Worm (Caenorhabditis elegans) whole organism, young adult: ENCODE data around the gene acs-22.
A peak's percentile ranks its signal among the peaks of the same experiment; 100 is the strongest.

Experiments used
- B0261.1 ChIP-seq: sonication (generic microtip); optimal IDR thresholded peaks from 2 replicates; lab custom pipeline; 2016; ENCODE audit warnings: mild to moderate bottlenecking, missing genetic modification characterization, moderate library complexity, missing compliant biosample characterization
- D2030.7 ChIP-seq: fragments of 200-800 bp; sonication (Bioruptor generic); IDR thresholded peaks from 2 replicates; pipeline ENCODE4 v1.3.6; 2022; ENCODE audit warnings: missing genetic modification reagents, missing genetic modification characterization, missing compliant biosample characterization
- F23B12.7 ChIP-seq: sonication (generic microtip); optimal IDR thresholded peaks from 2 replicates; lab custom pipeline; 2017; ENCODE audit warnings: missing genetic modification characterization, mild to moderate bottlenecking, missing compliant biosample characterization, antibody characterized with exemption, moderate library complexity; ENCODE audit not compliant: insufficient read depth
- F39B2.1 ChIP-seq: fragments of 200-800 bp; sonication (Bioruptor generic); IDR thresholded peaks from 2 replicates; pipeline ENCODE4 v1.3.6; 2022; ENCODE audit warnings: missing genetic modification reagents, missing genetic modification characterization, missing compliant biosample characterization
- F49E8.2 ChIP-seq: sonication (generic microtip); optimal IDR thresholded peaks from 3 replicates; lab custom pipeline; 2017; ENCODE audit warnings: missing genetic modification characterization, mild to moderate bottlenecking, missing compliant biosample characterization, antibody characterized with exemption, moderate library complexity; ENCODE audit not compliant: insufficient read depth
- F57C9.4 ChIP-seq: sonication (generic microtip); optimal IDR thresholded peaks from 2 replicates; lab custom pipeline; 2017; ENCODE audit warnings: mild to moderate bottlenecking, missing genetic modification characterization, missing compliant biosample characterization
- K11D2.4 ChIP-seq: fragments of 200-800 bp; sonication (Bioruptor generic); IDR thresholded peaks from 2 replicates; pipeline ENCODE4 v1.3.6; 2022; ENCODE audit warnings: missing genetic modification reagents, missing genetic modification characterization, missing compliant biosample characterization
- T07F8.4 ChIP-seq: sonication (generic microtip); optimal IDR thresholded peaks from 2 replicates; lab custom pipeline; 2016; ENCODE audit warnings: mild to moderate bottlenecking, missing genetic modification characterization, moderate library complexity, missing compliant biosample characterization
- T26A5.8 ChIP-seq: sonication (generic microtip); optimal IDR thresholded peaks from 2 replicates; lab custom pipeline; 2016; ENCODE audit warnings: missing genetic modification characterization, missing compliant biosample characterization
- Y53G8AR.9 ChIP-seq: fragments of 200-800 bp; sonication (Bioruptor generic); conservative IDR thresholded peaks from 2 replicates; pipeline ENCODE4 v1.3.6; 2022; ENCODE audit warnings: missing genetic modification reagents, missing genetic modification characterization, missing compliant biosample characterization
- Y56A3A.18 ChIP-seq: fragments of 200-800 bp; sonication (Bioruptor generic); IDR thresholded peaks from 2 replicates; pipeline ENCODE4 v1.3.6; 2022; ENCODE audit warnings: missing genetic modification reagents, missing genetic modification characterization, missing compliant biosample characterization
- akir-1 ChIP-seq: fragments of 200-800 bp; sonication (Bioruptor generic); optimal IDR thresholded peaks from 2 replicates; lab custom pipeline; 2018; ENCODE audit warnings: mild to moderate bottlenecking, missing genetic modification characterization, moderate library complexity, missing compliant biosample characterization
- aptf-2 ChIP-seq: fragments of 200-800 bp; sonication (Bioruptor generic); conservative IDR thresholded peaks from 2 replicates; pipeline ENCODE4 v1.3.6; 2022; ENCODE audit warnings: missing genetic modification reagents, missing genetic modification characterization, missing compliant biosample characterization
- athp-1 ChIP-seq: sonication (generic microtip); optimal IDR thresholded peaks from 2 replicates; lab custom pipeline; 2017; ENCODE audit warnings: mild to moderate bottlenecking, missing genetic modification characterization, missing compliant biosample characterization
- attf-3 ChIP-seq: fragments of 200-800 bp; sonication (Bioruptor generic); conservative IDR thresholded peaks from 2 replicates; pipeline ENCODE4 v1.3.6; 2022; ENCODE audit warnings: missing genetic modification reagents, missing genetic modification characterization, missing compliant biosample characterization
- attf-6 ChIP-seq: fragments of 200-800 bp; sonication (Bioruptor generic); IDR thresholded peaks from 2 replicates; pipeline ENCODE4 v1.3.6; 2022; ENCODE audit warnings: missing genetic modification reagents, missing genetic modification characterization, missing compliant biosample characterization
- bed-1 ChIP-seq: fragments of 200-800 bp; sonication (Bioruptor generic); IDR thresholded peaks from 2 replicates; pipeline ENCODE4 v1.3.6; 2022; ENCODE audit warnings: missing genetic modification reagents, missing genetic modification characterization, missing compliant biosample characterization
- cebp-1 ChIP-seq, 2 experiments: fragments of 200-800 bp in 1 of 2; sonication (Bioruptor generic) in 1 of 2; sonication (generic microtip) in 1 of 2; IDR thresholded peaks in 1 of 2; optimal IDR thresholded peaks in 1 of 2; 2 replicates each; pipeline versions ENCODE4 v1.3.6 to Lab custom; 2017 to 2022; ENCODE audit warnings: missing compliant biosample characterization in 2 of 2, missing genetic modification characterization in 2 of 2, mild to moderate bottlenecking in 1 of 2, missing genetic modification reagents in 1 of 2, moderate library complexity in 1 of 2
- cebp-2 ChIP-seq: fragments of 200-800 bp; sonication (Bioruptor generic); IDR thresholded peaks from 2 replicates; pipeline ENCODE4 v1.3.6; 2022; ENCODE audit warnings: missing genetic modification characterization, missing compliant biosample characterization
- ceh-100 ChIP-seq: fragments of 200-800 bp; sonication (Bioruptor generic); IDR thresholded peaks from 2 replicates; pipeline ENCODE4 v1.3.6; 2022; ENCODE audit warnings: missing genetic modification reagents, missing genetic modification characterization, missing compliant biosample characterization
- egrh-3 ChIP-seq: fragments of 200-800 bp; sonication (Bioruptor generic); IDR thresholded peaks from 2 replicates; pipeline ENCODE4 v1.3.6; 2022; ENCODE audit warnings: missing genetic modification reagents, missing genetic modification characterization, missing compliant biosample characterization
- fkh-3 ChIP-seq: sonication (generic microtip); optimal IDR thresholded peaks from 2 replicates; lab custom pipeline; 2016; ENCODE audit warnings: mild to moderate bottlenecking, missing genetic modification characterization, missing compliant biosample characterization
- gei-17 ChIP-seq: fragments of 200-800 bp; sonication (Bioruptor generic); optimal IDR thresholded peaks from 2 replicates; lab custom pipeline; 2018; ENCODE audit warnings: mild to moderate bottlenecking, missing genetic modification characterization, missing compliant biosample characterization
- him-1 ChIP-seq: sonication (generic microtip); optimal IDR thresholded peaks from 2 replicates; lab custom pipeline; 2016; ENCODE audit warnings: missing genotype, missing genetic modification reagents, missing genetic modification characterization, missing compliant biosample characterization
- hlh-26 ChIP-seq: fragments of 200-800 bp; sonication (Bioruptor generic); conservative IDR thresholded peaks from 2 replicates; pipeline ENCODE4 v1.3.6; 2022; ENCODE audit warnings: missing genetic modification reagents, missing genetic modification characterization, missing compliant biosample characterization
- hmg-1.2 ChIP-seq: fragments of 200-800 bp; sonication (Bioruptor generic); IDR thresholded peaks from 2 replicates; pipeline ENCODE4 v1.3.6; 2022; ENCODE audit warnings: missing genetic modification reagents, missing genetic modification characterization, missing compliant biosample characterization
- hrde-1 ChIP-seq: sonication (generic microtip); optimal IDR thresholded peaks from 2 replicates; lab custom pipeline; 2016; ENCODE audit warnings: missing genetic modification characterization, mild to moderate bottlenecking, missing compliant biosample characterization, moderate library complexity, missing genotype, missing genetic modification reagents, borderline replicate concordance
- hsf-1 ChIP-seq: fragments of 200-800 bp; sonication (Bioruptor generic); IDR thresholded peaks from 2 replicates; pipeline ENCODE4 v1.3.6; 2022; ENCODE audit warnings: missing genetic modification reagents, missing genetic modification characterization, missing compliant biosample characterization
- lag-1 ChIP-seq: fragments of 200-800 bp; sonication (Bioruptor generic); IDR thresholded peaks from 2 replicates; pipeline ENCODE4 v1.3.6; 2022; ENCODE audit warnings: missing genetic modification reagents, missing genetic modification characterization, missing compliant biosample characterization
- lin-54 ChIP-seq: fragments of 200-800 bp; sonication (Bioruptor generic); optimal IDR thresholded peaks from 2 replicates; lab custom pipeline; 2018; ENCODE audit warnings: mild to moderate bottlenecking, missing genetic modification characterization, missing compliant biosample characterization
- madf-3 ChIP-seq: fragments of 200-800 bp; sonication (Bioruptor generic); IDR thresholded peaks from 2 replicates; pipeline ENCODE4 v1.3.6; 2022; ENCODE audit warnings: missing genetic modification reagents, missing genetic modification characterization, missing compliant biosample characterization
- madf-8 ChIP-seq: fragments of 200-800 bp; sonication (Bioruptor generic); conservative IDR thresholded peaks from 2 replicates; pipeline ENCODE4 v1.3.6; 2022; ENCODE audit warnings: missing genetic modification reagents, missing genetic modification characterization, missing compliant biosample characterization
- mes-4 ChIP-seq: sonication (generic microtip); optimal IDR thresholded peaks from 2 replicates; lab custom pipeline; 2016; ENCODE audit warnings: missing genotype, missing genetic modification characterization, missing compliant biosample characterization
- nhr-27 ChIP-seq: fragments of 200-800 bp; sonication (Bioruptor generic); optimal IDR thresholded peaks from 2 replicates; lab custom pipeline; 2018; ENCODE audit warnings: mild to moderate bottlenecking, missing genetic modification characterization, moderate library complexity, missing compliant biosample characterization
- repo-1 ChIP-seq: sonication (generic microtip); optimal IDR thresholded peaks from 2 replicates; lab custom pipeline; 2017; ENCODE audit warnings: mild to moderate bottlenecking, missing genetic modification characterization, missing compliant biosample characterization
- rpc-1 ChIP-seq, 2 experiments: fragments of 150-350 bp in 1 of 2; sonication (generic microtip) in 1 of 2; optimal IDR thresholded peaks; 2 replicates each; lab custom pipeline; 2014 to 2018; ENCODE audit warnings: missing biosample characterization in 1 of 2, missing genetic modification characterization in 1 of 2, missing genetic modification reagents in 1 of 2, missing genotype in 1 of 2
- snpc-1.1 ChIP-seq: sonication (generic microtip); optimal IDR thresholded peaks from 2 replicates; lab custom pipeline; 2017; ENCODE audit warnings: missing genetic modification characterization, mild to moderate bottlenecking, missing compliant biosample characterization, antibody characterized with exemption, moderate library complexity, missing genotype, missing genetic modification reagents; ENCODE audit not compliant: insufficient read depth
- snpc-3.4 ChIP-seq: sonication (generic microtip); optimal IDR thresholded peaks from 2 replicates; lab custom pipeline; 2017; ENCODE audit warnings: missing genetic modification characterization, mild to moderate bottlenecking, missing compliant biosample characterization, antibody characterized with exemption, moderate library complexity, missing genotype, missing genetic modification reagents
- snpc-4 ChIP-seq, 5 experiments: fragments of 150-350 bp in 1 of 5; sonication (generic microtip) in 4 of 5; optimal IDR thresholded peaks; 2 replicates each; lab custom pipeline; 2014 to 2018; ENCODE audit warnings: missing genetic modification characterization in 5 of 5, missing biosample characterization in 3 of 5, antibody characterized with exemption in 2 of 5, mild to moderate bottlenecking in 2 of 5, missing compliant biosample characterization in 2 of 5, missing genotype in 2 of 5, moderate library complexity in 2 of 5, missing genetic modification reagents in 1 of 5
- somi-1 ChIP-seq: fragments of 200-800 bp; sonication (Bioruptor generic); optimal IDR thresholded peaks from 2 replicates; lab custom pipeline; 2018; ENCODE audit warnings: mild to moderate bottlenecking, missing genetic modification characterization, missing compliant biosample characterization
- tbp1 ChIP-seq: fragments of 200-800 bp; sonication (Bioruptor generic); optimal IDR thresholded peaks from 2 replicates; lab custom pipeline; 2018; ENCODE audit warnings: mild to moderate bottlenecking, missing genetic modification characterization, missing compliant biosample characterization
- tbx-9 ChIP-seq: sonication (generic microtip); optimal IDR thresholded peaks from 2 replicates; lab custom pipeline; 2016; ENCODE audit warnings: borderline replicate concordance, missing genetic modification characterization, inconsistent platforms, missing compliant biosample characterization
- ztf-28 ChIP-seq: fragments of 200-800 bp; sonication (Bioruptor generic); IDR thresholded peaks from 2 replicates; pipeline ENCODE4 v1.3.6; 2022; ENCODE audit warnings: missing genetic modification reagents, missing genetic modification characterization, missing compliant biosample characterization

The acs-22 gene

DNA sequence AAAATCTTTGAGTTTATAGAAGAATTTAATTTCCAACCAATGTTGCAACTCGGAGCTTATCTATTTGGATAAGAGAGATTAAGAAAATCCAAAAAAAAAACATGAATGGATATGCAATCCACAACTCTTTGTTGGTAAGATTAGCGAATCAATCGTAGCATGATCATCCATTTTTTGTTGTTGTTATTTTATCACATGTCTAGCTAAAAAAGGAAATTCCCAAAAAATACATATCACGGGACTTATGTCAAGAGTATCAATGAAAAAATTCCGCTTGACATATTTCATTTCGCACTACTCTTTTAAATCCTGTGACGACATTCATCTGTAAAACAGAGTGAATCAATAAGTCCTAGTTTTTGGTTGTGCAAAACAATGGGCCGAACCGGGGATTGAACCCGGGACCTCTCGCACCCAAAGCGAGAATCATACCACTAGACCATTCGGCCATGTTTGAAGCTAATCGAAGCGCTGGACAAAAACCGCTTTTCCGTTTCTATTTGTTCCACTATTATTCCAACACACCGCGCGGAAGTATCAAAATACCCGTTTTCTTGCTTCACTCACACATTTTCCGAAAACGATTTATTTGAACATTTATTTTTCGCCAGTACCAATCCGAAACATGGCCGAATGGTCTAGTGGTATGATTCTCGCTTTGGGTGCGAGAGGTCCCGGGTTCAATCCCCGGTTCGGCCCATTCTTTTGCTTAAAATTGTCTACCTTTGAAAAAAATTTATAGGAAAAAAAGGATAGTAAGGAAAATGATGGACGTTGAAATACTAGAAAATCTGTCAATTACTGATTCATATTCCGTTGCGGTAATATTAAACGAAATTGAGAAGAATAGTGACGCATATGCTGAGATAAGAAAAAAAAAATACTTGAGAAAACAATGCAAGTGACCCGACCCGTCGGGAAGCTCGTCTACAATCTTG, 38.4 kb downstream of the acs-22 start (continued):
- peak; percentile 7 for TF ChIP-seq F23B12.7 (tag; lab: Kevin White, UChicago)
- no peak for TF ChIP-seq akir-1
- TF ChIP-seq hrde-1 (tag; lab: Kevin White, UChicago) = peak; percentile 2
- TF ChIP-seq ztf-28 (GFP tag; lab: Robert Waterston, UW) = no peak
- TF ChIP-seq hlh-26 (GFP tag; lab: Robert Waterston, UW) = no peak
- 0 out of 2 replicates have a peak, but pooled peaks have one; percentile 75 for TF ChIP-seq Y56A3A.18 (GFP tag; lab: Robert Waterston, UW)
- no peak for TF ChIP-seq tbx-9
- TF ChIP-seq madf-8 (GFP tag; lab: Robert Waterston, UW) = no peak
- TF ChIP-seq bed-1 (GFP tag; lab: Robert Waterston, UW) = no peak
- TF ChIP-seq lag-1 (GFP tag; lab: Robert Waterston, UW) = no peak
- TF ChIP-seq rpc-1 (optimal IDR thresholded peaks at IDR 0.05; lab: Kevin White, UChicago) = peak; percentile 81
- TF ChIP-seq rpc-1 (tag; optimal IDR thresholded peaks at IDR 0.05; lab: Kevin White, UChicago) = peak; percentile 87
- TF ChIP-seq T07F8.4 (tag; lab: Kevin White, UChicago) = peak; percentile 49
- TF ChIP-seq athp-1 (tag; lab: Kevin White, UChicago) = peak; percentile 41
- no peak for TF ChIP-seq fkh-3 (tag; lab: Kevin White, UChicago)
- 0 out of 2 replicates have a peak, but pooled peaks have one; percentile 16 for TF ChIP-seq attf-3 (GFP tag; lab: Robert Waterston, UW)
- no peak for TF ChIP-seq K11D2.4 (GFP tag; lab: Robert Waterston, UW)
- peak; percentile 84 for TF ChIP-seq D2030.7
- TF ChIP-seq hsf-1 (GFP tag; lab: Robert Waterston, UW) = 0 out of 2 replicates have a peak, but pooled peaks have one; percentile 34
- TF ChIP-seq repo-1 (tag; lab: Kevin White, UChicago) = no peak
- peak; percentile 34 for TF ChIP-seq T26A5.8
- TF ChIP-seq madf-3 (GFP tag; lab: Robert Waterston, UW) = peak; percentile 54; the same call in 1 of the 2 replicates
- peak; percentile 44; the same call in 1 of the 2 replicates for TF ChIP-seq attf-6 (GFP tag; lab: Robert Waterston, UW)
- TF ChIP-seq cebp-2 (GFP tag; lab: Robert Waterston, UW) = no peak
- TF ChIP-seq ceh-100 (GFP tag; lab: Robert Waterston, UW) = no peak
- no peak for TF ChIP-seq cebp-1 (GFP tag; IDR thresholded peaks at IDR 0.05; lab: Robert Waterston, UW)
- TF ChIP-seq cebp-1 (tag; optimal IDR thresholded peaks at IDR 0.05; lab: Kevin White, UChicago) = no peak
- TF ChIP-seq snpc-3.4 = no peak
- TF ChIP-seq snpc-1.1 (tag; lab: Kevin White, UChicago) = peak; percentile 32
- peak; percentile 46 for TF ChIP-seq him-1 (tag; lab: Kevin White, UChicago)
- TF ChIP-seq snpc-4 (GFP tag; optimal IDR thresholded peaks at IDR 0.05; lab: Kevin White, UChicago) = peak; percentile 25
- peak in 2 of 4 experiments; percentile 24 to 64 for TF ChIP-seq snpc-4 (tag; optimal IDR thresholded peaks at IDR 0.05; lab: Kevin White, UChicago)
- TF ChIP-seq aptf-2 = no peak; the same call in 1 of the 2 replicates
- TF ChIP-seq B0261.1 (tag; lab: Kevin White, UChicago) = peak; percentile 89
- TF ChIP-seq F49E8.2 = no peak
- TF ChIP-seq mes-4 = no peak
- peak; percentile 13 for TF ChIP-seq somi-1
- TF ChIP-seq hmg-1.2 = peak; percentile 72
- TF ChIP-seq tbp1 (GFP tag; lab: Kevin White, UChicago) = peak; percentile 87
- TF ChIP-seq egrh-3 = no peak
- TF ChIP-seq F39B2.1 = no peak
- TF ChIP-seq F57C9.4 (tag; lab: Kevin White, UChicago) = no peak
- no peak for TF ChIP-seq Y53G8AR.9
- no peak for TF ChIP-seq lin-54
- no peak for TF ChIP-seq gei-17
- no peak for TF ChIP-seq nhr-27 (tag; lab: Kevin White, UChicago)
